Fruit fly (Drosophila melanogaster) whole organism, adult: Measurements from ENCODE around the gene Cdk1.

Experiments
- CG11617 ChIP-seq: fragments of 200-800 bp; sonication (Bioruptor generic); optimal IDR thresholded peaks from 2 replicates; lab custom pipeline; 2017; ENCODE audit warnings: mild to moderate bottlenecking, missing biosample characterization, missing genetic modification reagents, missing genetic modification characterization
- CG12768 ChIP-seq: fragments of 200-800 bp; sonication (Bioruptor generic); optimal IDR thresholded peaks from 2 replicates; lab custom pipeline; 2017; ENCODE audit warnings: missing biosample characterization, missing genetic modification characterization, mild to moderate bottlenecking, moderate library complexity, missing genetic modification reagents
- CG14711 ChIP-seq: fragments of 200-800 bp; sonication (Bioruptor generic); optimal IDR thresholded peaks from 2 replicates; lab custom pipeline; 2018; ENCODE audit warnings: missing biosample characterization, mild to moderate bottlenecking, missing genetic modification characterization, moderate library complexity
- CG1620 ChIP-seq: fragments of 200-800 bp; sonication (Bioruptor generic); optimal IDR thresholded peaks from 2 replicates; lab custom pipeline; 2016; ENCODE audit warnings: missing biosample characterization, missing genetic modification characterization
- CG33017 ChIP-seq: fragments of 200-800 bp; sonication (Bioruptor generic); optimal IDR thresholded peaks from 2 replicates; lab custom pipeline; 2018; ENCODE audit warnings: missing biosample characterization, mild to moderate bottlenecking, missing genetic modification characterization, moderate library complexity
- CG5204 ChIP-seq: fragments of 200-800 bp; sonication (Bioruptor generic); optimal IDR thresholded peaks from 2 replicates; lab custom pipeline; 2016; ENCODE audit warnings: missing biosample characterization, missing genetic modification characterization
- CG7045 ChIP-seq: fragments of 200-800 bp; sonication (Bioruptor generic); optimal IDR thresholded peaks from 2 replicates; lab custom pipeline; 2017; ENCODE audit warnings: missing biosample characterization, mild to moderate bottlenecking, missing genetic modification characterization
- CG7101 ChIP-seq: fragments of 200-800 bp; sonication (Bioruptor generic); optimal IDR thresholded peaks from 2 replicates; lab custom pipeline; 2018; ENCODE audit warnings: missing biosample characterization, mild to moderate bottlenecking, missing genetic modification characterization, moderate library complexity
- Clk ChIP-seq: fragments of 200-800 bp; sonication (Bioruptor generic); optimal IDR thresholded peaks from 2 replicates; lab custom pipeline; 2017; ENCODE audit warnings: missing biosample characterization, missing genetic modification characterization
- Crg-1 ChIP-seq: fragments of 200-800 bp; sonication (Bioruptor generic); optimal IDR thresholded peaks from 2 replicates; lab custom pipeline; 2016; ENCODE audit warnings: missing biosample characterization, missing genetic modification characterization
- Hr96 ChIP-seq: fragments of 200-800 bp; sonication (Bioruptor generic); optimal IDR thresholded peaks from 2 replicates; lab custom pipeline; 2016; ENCODE audit warnings: missing biosample characterization, missing genetic modification characterization
- Mnt ChIP-seq: fragments of 200-800 bp; sonication (Bioruptor generic); optimal IDR thresholded peaks from 2 replicates; lab custom pipeline; 2016; ENCODE audit warnings: missing biosample characterization, mild to moderate bottlenecking, missing genetic modification characterization
- bab1 ChIP-seq: fragments of 200-800 bp; sonication (Bioruptor generic); optimal IDR thresholded peaks from 3 replicates; lab custom pipeline; 2019; ENCODE audit warnings: missing biosample characterization, mild to moderate bottlenecking, missing genetic modification characterization, moderate library complexity
- cic ChIP-seq: fragments of 200-800 bp; sonication (Bioruptor generic); optimal IDR thresholded peaks from 2 replicates; lab custom pipeline; 2017; ENCODE audit warnings: missing biosample characterization, mild to moderate bottlenecking, missing genetic modification characterization, moderate library complexity
- cnc ChIP-seq, 2 experiments: fragments of >200 bp; optimal IDR thresholded peaks; 2 replicates each; lab custom pipeline; 2017
- kay ChIP-seq: fragments of 200-800 bp; sonication (Bioruptor generic); peaks from one replicate; lab custom pipeline; 2016; ENCODE audit warnings: missing biosample characterization, missing genetic modification characterization, borderline replicate concordance
- ovo ChIP-seq: fragments of 200-800 bp; sonication (Bioruptor generic); optimal IDR thresholded peaks from 2 replicates; lab custom pipeline; 2016; ENCODE audit warnings: missing biosample characterization, missing genetic modification characterization
- pad ChIP-seq: fragments of 200-800 bp; sonication (Bioruptor generic); optimal IDR thresholded peaks from 3 replicates; lab custom pipeline; 2017; ENCODE audit warnings: missing biosample characterization, missing genetic modification characterization, mild to moderate bottlenecking, moderate library complexity, missing genetic modification reagents
- tj ChIP-seq: fragments of 200-800 bp; sonication (Bioruptor generic); optimal IDR thresholded peaks from 3 replicates; lab custom pipeline; 2017; ENCODE audit warnings: missing biosample characterization, mild to moderate bottlenecking, missing genetic modification characterization, moderate library complexity
- toe ChIP-seq: fragments of 200-800 bp; sonication (Bioruptor generic); optimal IDR thresholded peaks from 2 replicates; lab custom pipeline; 2016; ENCODE audit warnings: missing biosample characterization, missing genetic modification characterization

Cdk1 gene

dm6 chr2L:10386208-10386805 is at the start of gene Cdk1, which contains the start of gene mRpS7:
Gene Cdk1 (minus strand): TSS chr2L:10386262.
Gene mRpS7 (plus strand): TSS chr2L:10386662.
- TF ChIP-seq pad (peak; percentile 37), CG14711 (tag; lab: Kevin White, UChicago) (peak; percentile 59), CG11617 (GFP tag; lab: Kevin White, UChicago) (peak; percentile 74), CG33017 (peak; percentile 52), CG1620 (GFP tag; lab: Kevin White, UChicago) (peak; percentile 40), toe (GFP tag; lab: Kevin White, UChicago) (no peak), Crg-1 (GFP tag; lab: Kevin White, UChicago) (peak; percentile 21), CG5204 (GFP tag; lab: Kevin White, UChicago) (no peak), kay (peak; percentile 82), bab1 (GFP tag; lab: Kevin White, UChicago) (peak; percentile 9), ovo (GFP tag; lab: Kevin White, UChicago) (no peak), tj (peak; percentile 40), CG7101 (tag; lab: Kevin White, UChicago) (peak; percentile 64), Clk (GFP tag; lab: Kevin White, UChicago) (peak; percentile 36), cic (GFP tag; lab: Kevin White, UChicago) (no peak), Mnt (GFP tag; lab: Kevin White, UChicago) (peak; percentile 34), Hr96 (GFP tag; lab: Kevin White, UChicago) (no peak), CG7045 (GFP tag; lab: Kevin White, UChicago) (peak; percentile 74), cnc (optimal IDR thresholded peaks at IDR 0.05; lab: Kevin White, UChicago) (no peak), CG12768 (GFP tag; lab: Kevin White, UChicago) (peak; percentile 62)

dm6 chr2L:10435606-10436160 is 49.6 kb upstream of the Cdk1 start, which contains the start of the genes TBC1D16 and holn1:
Gene TBC1D16 (minus strand): TSS chr2L:10435656.
Gene holn1 (plus strand): TSS chr2L:10435995.
- TF ChIP-seq CG1620 (GFP tag; lab: Kevin White, UChicago) = no peak
- no peak for TF ChIP-seq bab1 (GFP tag; lab: Kevin White, UChicago)
- TF ChIP-seq CG14711 (tag; lab: Kevin White, UChicago) = peak; percentile 21
- TF ChIP-seq CG7101 (tag; lab: Kevin White, UChicago) = peak; percentile 35

DNA sequence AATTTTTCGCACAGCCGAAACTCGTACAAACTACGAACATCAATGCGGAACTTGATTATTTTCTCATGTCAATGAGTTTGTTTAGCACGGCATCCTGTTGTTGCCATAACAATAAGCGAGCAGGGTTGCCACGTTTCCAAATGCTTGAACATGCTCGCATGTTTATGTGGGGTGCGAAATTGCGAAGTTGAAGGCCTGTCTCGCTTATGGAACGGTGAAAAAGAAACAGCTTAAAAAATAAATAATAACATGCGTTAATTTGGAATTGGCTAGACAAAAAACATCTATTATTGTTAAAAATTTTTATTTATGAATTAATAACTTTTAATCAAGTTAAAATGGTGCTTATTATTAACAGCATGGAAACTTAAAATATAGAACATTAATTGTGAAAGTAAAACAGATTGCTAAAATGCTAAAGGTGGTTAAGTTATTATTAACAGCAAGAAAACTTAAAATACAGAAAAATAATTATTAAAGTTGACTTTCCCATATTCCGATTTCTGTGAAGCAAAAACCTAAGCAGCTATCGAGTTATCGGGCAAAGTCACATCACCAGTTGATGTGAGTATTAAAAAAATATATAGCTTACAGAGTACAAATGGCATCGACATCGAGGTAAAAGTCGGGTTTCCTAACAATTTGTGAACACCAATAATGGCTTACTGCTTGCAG is 44.9 kb upstream of the Cdk1 start, which contains the start of the genes Bug22 and TfIIB:
Gene Bug22, minus strand, starts transcription at position 117 of the 675 bp plus-strand sequence.
Gene TfIIB, plus strand, starts transcription at position 537 of the 675 bp plus-strand sequence.
- TF ChIP-seq cic (GFP tag; lab: Kevin White, UChicago) = no peak
- TF ChIP-seq bab1 (GFP tag; lab: Kevin White, UChicago) = peak; percentile 2
- peak; percentile 53 for TF ChIP-seq CG33017
- peak; percentile 40 for TF ChIP-seq tj
- TF ChIP-seq pad = peak; percentile 42
- peak; percentile 75 for TF ChIP-seq CG7101 (tag; lab: Kevin White, UChicago)
- TF ChIP-seq CG7045 (GFP tag; lab: Kevin White, UChicago) = peak; percentile 66
- peak; percentile 64 for TF ChIP-seq CG12768 (GFP tag; lab: Kevin White, UChicago)
- no peak for TF ChIP-seq cnc (optimal IDR thresholded peaks at IDR 0.05; lab: Kevin White, UChicago)
- peak; percentile 30 for TF ChIP-seq ovo (GFP tag; lab: Kevin White, UChicago)
- TF ChIP-seq toe (GFP tag; lab: Kevin White, UChicago) = no peak
- peak; percentile 83 for TF ChIP-seq CG11617 (GFP tag; lab: Kevin White, UChicago)
- no peak for TF ChIP-seq CG5204 (GFP tag; lab: Kevin White, UChicago)
- TF ChIP-seq Clk (GFP tag; lab: Kevin White, UChicago) = peak; percentile 24
- peak; percentile 50 for TF ChIP-seq Crg-1 (GFP tag; lab: Kevin White, UChicago)
- TF ChIP-seq CG1620 (GFP tag; lab: Kevin White, UChicago) = peak; percentile 63
- peak; percentile 93 for TF ChIP-seq CG14711 (tag; lab: Kevin White, UChicago)
- no peak for TF ChIP-seq kay
- TF ChIP-seq Mnt (GFP tag; lab: Kevin White, UChicago) = peak; percentile 86

dm6 chr2L:10428528-10428927 is 42.5 kb upstream of the Cdk1 start, which contains the start of gene CG5188:
Gene CG5188 (plus strand): TSS chr2L:10428829.
- TF ChIP-seq toe (GFP tag; lab: Kevin White, UChicago) (no peak), CG11617 (GFP tag; lab: Kevin White, UChicago) (peak; percentile 55), Mnt (GFP tag; lab: Kevin White, UChicago) (peak; percentile 30), CG33017 (peak; percentile 66), kay (no peak), CG7101 (tag; lab: Kevin White, UChicago) (peak; percentile 55), CG14711 (tag; lab: Kevin White, UChicago) (peak; percentile 59), Clk (GFP tag; lab: Kevin White, UChicago) (no peak), bab1 (GFP tag; lab: Kevin White, UChicago) (peak; percentile 51), CG12768 (GFP tag; lab: Kevin White, UChicago) (no peak), tj (peak; percentile 1), CG7045 (GFP tag; lab: Kevin White, UChicago) (peak; percentile 10), cnc (optimal IDR thresholded peaks at IDR 0.05; lab: Kevin White, UChicago) (no peak), ovo (GFP tag; lab: Kevin White, UChicago) (peak; percentile 10), CG1620 (GFP tag; lab: Kevin White, UChicago) (no peak), pad (no peak), CG5204 (GFP tag; lab: Kevin White, UChicago) (no peak), cic (GFP tag; lab: Kevin White, UChicago) (peak; percentile 2)
